Fruit fly (Drosophila melanogaster) Kc167 (cell line): ENCODE results near the gene salm.

Experiments
- Myc ChIP-seq: fragments of >200 bp; optimal IDR thresholded peaks from 2 replicates; lab custom pipeline; 2017; ENCODE audit warnings: missing external identifiers
- Sin3A ChIP-seq: fragments of >200 bp; optimal IDR thresholded peaks from 2 replicates; lab custom pipeline; 2018; ENCODE audit warnings: missing external identifiers
- h ChIP-seq: fragments of >200 bp; optimal IDR thresholded peaks from 3 replicates; lab custom pipeline; 2018; ENCODE audit warnings: missing external identifiers
- insv ChIP-seq: fragments of >200 bp; optimal IDR thresholded peaks from 3 replicates; lab custom pipeline; 2018; ENCODE audit warnings: missing external identifiers
- ttk ChIP-seq: sonication (Bioruptor generic); optimal IDR thresholded peaks from 2 replicates; lab custom pipeline; 2017; ENCODE audit warnings: missing external identifiers

- TF ChIP-seq Sin3A (lab: Kevin White, UChicago) (no peak), ttk (lab: Kevin White, UChicago) (no peak), insv (lab: Kevin White, UChicago) (no peak), Myc (lab: Kevin White, UChicago) (no peak), h (no peak)
These were observed 8.9 kb downstream of the salm start for dm6 chr2L:11436548-11436947.
